Worm (Caenorhabditis elegans): Measurements from ENCODE around the gene str-165.

- TF ChIP-seq aptf-2 (GFP tag; conservative IDR thresholded peaks at IDR 0.05) (no peak), attf-3 (GFP tag; conservative IDR thresholded peaks at IDR 0.05) (no peak), C06A6.2 (GFP tag; conservative IDR thresholded peaks at IDR 0.05) (no peak), him-1 (tag; optimal IDR thresholded peaks at IDR 0.05) (no peak), akir-1 (GFP tag; optimal IDR thresholded peaks at IDR 0.05) (no peak), die-1 (tag; optimal IDR thresholded peaks at IDR 0.05) (no peak), atf-7 (tag; optimal IDR thresholded peaks at IDR 0.05) (no peak)
These were observed 6.3 kb downstream of the str-165 start, which contains the start of gene srx-128 for ce11 chrV:13837173-13837572.
